Fruit fly (Drosophila melanogaster): ENCODE measurements around the gene CAH6.

DNA sequence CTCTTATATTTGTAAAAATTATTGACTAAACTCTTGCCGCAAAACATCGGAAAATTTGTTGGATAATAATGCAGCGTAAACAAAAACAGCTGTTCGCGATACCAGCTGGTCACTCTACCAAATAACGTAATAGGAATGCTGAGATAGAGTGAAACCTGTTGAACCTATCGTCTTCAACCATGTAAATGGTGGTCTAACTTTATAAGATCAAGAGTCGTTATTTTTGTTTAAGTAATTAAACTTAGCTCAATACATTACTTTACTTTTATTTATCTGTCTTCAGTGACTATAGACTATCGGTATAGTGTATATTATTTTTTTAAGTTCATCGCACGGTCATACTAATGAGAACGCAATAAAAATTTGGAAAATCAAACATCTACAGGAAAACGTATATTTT, 2.6 kb upstream of the CAH6 start, which contains the start of the genes CG1750 and spn-F:
- TF ChIP-seq CG8301 (tag; optimal IDR thresholded peaks at IDR 0.05) (no peak), Snoo (tag; optimal IDR thresholded peaks at IDR 0.05) (no peak), gl (tag; optimal IDR thresholded peaks at IDR 0.05) (no peak)

All from whole organism, pupa.